Worm (Caenorhabditis elegans) whole organism, L2 larva: Measurements from ENCODE around the gene mthf-1.

Experiments
- Y55F3AM.14 ChIP-seq: fragments of 200-800 bp; sonication (Bioruptor generic); optimal IDR thresholded peaks from 2 replicates; lab custom pipeline; 2018; ENCODE audit warnings: mild to moderate bottlenecking, missing genetic modification characterization, missing compliant biosample characterization
- ama-1 ChIP-seq: fragments of 150-350 bp; optimal IDR thresholded peaks from 2 replicates; lab custom pipeline; 2018; ENCODE audit warnings: inconsistent platforms
- blmp-1 ChIP-seq: sonication (generic microtip); optimal IDR thresholded peaks from 2 replicates; lab custom pipeline; 2017; ENCODE audit warnings: missing genetic modification characterization, mild to moderate bottlenecking, missing compliant biosample characterization, antibody characterized with exemption, moderate library complexity; ENCODE audit not compliant: insufficient read depth
- ceh-82 ChIP-seq: fragments of 150-350 bp; optimal IDR thresholded peaks from 2 replicates; lab custom pipeline; 2014; ENCODE audit warnings: missing biosample characterization, missing genetic modification characterization
- fos-1 ChIP-seq: fragments of 150-350 bp; optimal IDR thresholded peaks from 2 replicates; lab custom pipeline; 2014; ENCODE audit warnings: missing biosample characterization, missing genetic modification characterization
- lsy-2 ChIP-seq, 2 experiments: fragments of 150-350 bp in 1 of 2; sonication (generic microtip) in 1 of 2; optimal IDR thresholded peaks; 2 replicates each; lab custom pipeline; 2014 to 2017; ENCODE audit warnings: missing biosample characterization in 2 of 2, missing genetic modification characterization in 2 of 2
- nhr-237 ChIP-seq: fragments of 150-350 bp; optimal IDR thresholded peaks from 2 replicates; lab custom pipeline; 2014; ENCODE audit warnings: missing biosample characterization, missing genetic modification characterization
- nhr-25 ChIP-seq: fragments of 150-350 bp; sonication (generic microtip); optimal IDR thresholded peaks from 3 replicates; lab custom pipeline; 2014; ENCODE audit warnings: missing biosample characterization, missing genetic modification characterization
- unc-39 ChIP-seq: fragments of 150-350 bp; optimal IDR thresholded peaks from 2 replicates; lab custom pipeline; 2014; ENCODE audit warnings: missing biosample characterization, missing genetic modification characterization

ce11 chrII:7825107-7825506 is 47.5 kb upstream of the mthf-1 start, which contains the start of gene srw-62:
- TF ChIP-seq ceh-82 (no peak), unc-39 (tag; lab: Kevin White, UChicago) (no peak), fos-1 (no peak), nhr-237 (tag; lab: Kevin White, UChicago) (no peak), ama-1 (lab: Kevin White, UChicago) (no peak), Y55F3AM.14 (GFP tag; lab: Kevin White, UChicago) (no peak), lsy-2 (tag; optimal IDR thresholded peaks at IDR 0.05; lab: Kevin White, UChicago) (no peak), nhr-25 (tag; lab: Kevin White, UChicago) (no peak), blmp-1 (tag; lab: Kevin White, UChicago) (no peak)
